Worm (Caenorhabditis elegans) whole organism, L2 larva: ENCODE data around the gene gta-1.
A peak's percentile ranks its signal among the peaks of the same experiment; 100 is the strongest.

Source experiments
- R02D3.7 ChIP-seq: fragments of 150-350 bp; optimal IDR thresholded peaks from 2 replicates; lab custom pipeline; 2014; ENCODE audit warnings: missing biosample characterization, missing genetic modification characterization
- Y55F3AM.14 ChIP-seq: fragments of 200-800 bp; sonication (Bioruptor generic); optimal IDR thresholded peaks from 2 replicates; lab custom pipeline; 2018; ENCODE audit warnings: mild to moderate bottlenecking, missing genetic modification characterization, missing compliant biosample characterization
- aly-2 ChIP-seq: fragments of 150-350 bp; optimal IDR thresholded peaks from 2 replicates; lab custom pipeline; 2014; ENCODE audit warnings: missing biosample characterization, missing genetic modification characterization
- ama-1 ChIP-seq: fragments of 150-350 bp; optimal IDR thresholded peaks from 2 replicates; lab custom pipeline; 2018; ENCODE audit warnings: inconsistent platforms
- blmp-1 ChIP-seq: sonication (generic microtip); optimal IDR thresholded peaks from 2 replicates; lab custom pipeline; 2017; ENCODE audit warnings: missing genetic modification characterization, mild to moderate bottlenecking, missing compliant biosample characterization, antibody characterized with exemption, moderate library complexity; ENCODE audit not compliant: insufficient read depth
- ceh-82 ChIP-seq: fragments of 150-350 bp; optimal IDR thresholded peaks from 2 replicates; lab custom pipeline; 2014; ENCODE audit warnings: missing biosample characterization, missing genetic modification characterization
- crh-2 ChIP-seq: sonication (generic microtip); optimal IDR thresholded peaks from 2 replicates; lab custom pipeline; 2017; ENCODE audit warnings: missing biosample characterization, missing genetic modification characterization
- dmd-4 ChIP-seq: sonication (generic microtip); optimal IDR thresholded peaks from 2 replicates; lab custom pipeline; 2017; ENCODE audit warnings: missing biosample characterization, missing genetic modification characterization
- egl-27 ChIP-seq: sonication (generic microtip); optimal IDR thresholded peaks from 3 replicates; lab custom pipeline; 2017; ENCODE audit warnings: missing biosample characterization, missing genetic modification reagents, missing genetic modification characterization
- elt-1 ChIP-seq: fragments of 150-350 bp; optimal IDR thresholded peaks from 2 replicates; lab custom pipeline; 2014; ENCODE audit warnings: missing biosample characterization, missing genetic modification characterization
- elt-3 ChIP-seq: sonication (generic microtip); optimal IDR thresholded peaks from 2 replicates; lab custom pipeline; 2017; ENCODE audit warnings: missing biosample characterization, missing genetic modification characterization
- gmeb-1 ChIP-seq: fragments of 150-350 bp; optimal IDR thresholded peaks from 2 replicates; lab custom pipeline; 2014; ENCODE audit warnings: missing biosample characterization, missing genetic modification characterization
- lin-39 ChIP-seq: fragments of 150-350 bp; optimal IDR thresholded peaks from 2 replicates; lab custom pipeline; 2014; ENCODE audit warnings: missing biosample characterization, missing genetic modification reagents, missing genetic modification characterization
- lsy-2 ChIP-seq, 2 experiments: fragments of 150-350 bp in 1 of 2; sonication (generic microtip) in 1 of 2; optimal IDR thresholded peaks; 2 replicates each; lab custom pipeline; 2014 to 2017; ENCODE audit warnings: missing biosample characterization in 2 of 2, missing genetic modification characterization in 2 of 2
- mab-5 ChIP-seq: fragments of 150-350 bp; optimal IDR thresholded peaks from 2 replicates; lab custom pipeline; 2014; ENCODE audit warnings: missing biosample characterization, missing genetic modification characterization
- mdl-1 ChIP-seq, 2 experiments: fragments of 150-350 bp in 1 of 2; sonication (generic microtip) in 1 of 2; optimal IDR thresholded peaks; 2 replicates each; lab custom pipeline; 2017; ENCODE audit warnings: missing biosample characterization in 2 of 2, missing genetic modification characterization in 2 of 2
- nhr-11 ChIP-seq: fragments of 150-350 bp; optimal IDR thresholded peaks from 2 replicates; lab custom pipeline; 2014; ENCODE audit warnings: missing biosample characterization, missing genetic modification characterization
- nhr-12 ChIP-seq: fragments of 150-350 bp; optimal IDR thresholded peaks from 2 replicates; lab custom pipeline; 2014; ENCODE audit warnings: missing biosample characterization, missing genetic modification characterization
- nhr-21 ChIP-seq: fragments of 150-350 bp; optimal IDR thresholded peaks from 2 replicates; lab custom pipeline; 2014; ENCODE audit warnings: missing biosample characterization, missing genetic modification characterization
- nhr-23 ChIP-seq: fragments of 150-350 bp; optimal IDR thresholded peaks from 2 replicates; lab custom pipeline; 2014; ENCODE audit warnings: missing biosample characterization, missing genetic modification reagents, missing genetic modification characterization
- nhr-237 ChIP-seq: fragments of 150-350 bp; optimal IDR thresholded peaks from 2 replicates; lab custom pipeline; 2014; ENCODE audit warnings: missing biosample characterization, missing genetic modification characterization
- nhr-25 ChIP-seq: fragments of 150-350 bp; sonication (generic microtip); optimal IDR thresholded peaks from 3 replicates; lab custom pipeline; 2014; ENCODE audit warnings: missing biosample characterization, missing genetic modification characterization
- nhr-6 ChIP-seq: fragments of 150-350 bp; optimal IDR thresholded peaks from 2 replicates; lab custom pipeline; 2014; ENCODE audit warnings: missing biosample characterization, missing genetic modification characterization
- peb-1 ChIP-seq: fragments of 150-350 bp; optimal IDR thresholded peaks from 2 replicates; lab custom pipeline; 2014; ENCODE audit warnings: missing biosample characterization, missing genetic modification characterization
- skn-1 ChIP-seq: sonication (generic microtip); optimal IDR thresholded peaks from 2 replicates; lab custom pipeline; 2017; ENCODE audit warnings: missing biosample characterization, missing genetic modification characterization
- sma-3 ChIP-seq: sonication (generic microtip); optimal IDR thresholded peaks from 2 replicates; lab custom pipeline; 2016; ENCODE audit warnings: missing genetic modification reagents, missing genetic modification characterization, missing compliant biosample characterization
- sma-9 ChIP-seq, 2 experiments: fragments of 150-350 bp in 1 of 2; sonication (generic microtip) in 1 of 2; optimal IDR thresholded peaks; 2 replicates each; lab custom pipeline; 2014 to 2016; ENCODE audit warnings: missing genetic modification characterization in 2 of 2, mild to moderate bottlenecking in 1 of 2, missing biosample characterization in 1 of 2, missing compliant biosample characterization in 1 of 2, missing genetic modification reagents in 1 of 2, moderate library complexity in 1 of 2
- unc-39 ChIP-seq: fragments of 150-350 bp; optimal IDR thresholded peaks from 2 replicates; lab custom pipeline; 2014; ENCODE audit warnings: missing biosample characterization, missing genetic modification characterization
- unc-55 ChIP-seq: fragments of 150-350 bp; sonication (generic microtip); optimal IDR thresholded peaks from 3 replicates; lab custom pipeline; 2014; ENCODE audit warnings: missing biosample characterization, missing genetic modification reagents, missing genetic modification characterization
- unc-62 ChIP-seq: fragments of 150-350 bp; optimal IDR thresholded peaks from 2 replicates; lab custom pipeline; 2014; ENCODE audit warnings: missing biosample characterization, missing genetic modification reagents, missing genetic modification characterization

gta-1 gene

DNA sequence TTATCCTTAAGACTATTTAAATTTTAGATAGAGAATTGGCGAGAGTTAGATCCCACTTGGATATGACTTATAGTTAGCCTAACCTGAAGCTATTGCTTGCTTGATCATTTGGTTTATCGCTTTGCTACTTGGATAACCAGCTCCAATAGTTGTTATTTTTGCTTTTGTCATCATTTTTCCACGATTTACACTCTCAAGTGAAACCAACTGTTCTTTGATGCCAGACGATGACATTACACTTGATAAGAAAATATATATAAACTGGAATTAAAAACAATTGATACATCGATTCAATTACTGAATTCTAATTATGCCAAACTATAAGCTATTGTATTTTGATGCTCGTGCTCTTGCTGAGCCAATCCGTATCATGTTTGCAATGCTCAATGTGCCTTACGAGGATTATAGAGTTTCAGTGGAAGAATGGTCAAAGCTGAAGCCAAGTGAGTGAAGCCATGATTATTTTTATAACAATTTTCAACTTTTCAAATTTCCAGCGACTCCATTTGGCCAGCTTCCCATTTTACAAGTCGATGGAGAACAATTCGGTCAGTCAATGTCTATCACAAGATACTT is 38.4 kb upstream of the gta-1 start, which contains the start of the genes gst-2, gst-4 and dhs-12:
gst-2 (minus strand) TSS at position 132 of the 576 bp plus-strand sequence.
gst-4 (plus strand) TSS at position 296 of the 576 bp plus-strand sequence.
dhs-12 (plus strand) TSS at position 526 of the 576 bp plus-strand sequence.
- TF ChIP-seq R02D3.7 (tag; lab: Kevin White, UChicago), result no peak
- no peak for TF ChIP-seq nhr-237 (tag; lab: Kevin White, UChicago)
- TF ChIP-seq elt-1 (tag; lab: Kevin White, UChicago), result no peak
- TF ChIP-seq sma-3 (GFP tag; lab: Kevin White, UChicago), result no peak
- TF ChIP-seq skn-1 (tag; lab: Kevin White, UChicago), result peak; percentile 93

DNA sequence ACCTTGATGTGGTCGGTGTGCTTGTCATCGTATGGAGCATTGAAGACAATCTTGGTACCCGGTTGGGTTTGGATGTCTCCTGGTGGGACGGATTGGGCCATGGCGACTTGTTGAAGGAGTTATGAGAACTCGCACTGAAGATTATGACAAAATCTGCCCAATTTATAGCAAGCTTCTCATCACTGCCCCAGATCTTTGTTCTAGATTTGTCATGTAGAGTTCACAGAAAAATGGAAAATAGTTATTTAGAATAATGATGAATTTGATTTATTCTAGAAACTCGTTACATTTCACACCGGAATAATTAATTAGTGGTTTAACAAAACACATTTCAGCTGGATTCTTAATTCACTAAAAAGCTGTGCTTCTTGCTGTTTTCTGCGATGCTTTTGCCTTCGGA is 36.8 kb upstream of the gta-1 start, which contains the start of gene msp-38:
msp-38 (minus strand) TSS at position 101 of the 400 bp plus-strand sequence.
- no peak for TF ChIP-seq lsy-2 (tag; optimal IDR thresholded peaks at IDR 0.05; lab: Kevin White, UChicago)
- TF ChIP-seq ceh-82 (tag; lab: Kevin White, UChicago), result no peak
- TF ChIP-seq peb-1 (tag; lab: Kevin White, UChicago), result no peak
- no peak for TF ChIP-seq nhr-11 (tag; lab: Kevin White, UChicago)
- TF ChIP-seq egl-27, result no peak
- no peak for TF ChIP-seq blmp-1 (tag; lab: Kevin White, UChicago)
- no peak for TF ChIP-seq nhr-12
- no peak for TF ChIP-seq Y55F3AM.14 (GFP tag; lab: Kevin White, UChicago)
- TF ChIP-seq gmeb-1 (tag; lab: Kevin White, UChicago), result no peak
- no peak for TF ChIP-seq nhr-23 (tag; lab: Kevin White, UChicago)
- TF ChIP-seq sma-9 (GFP tag; optimal IDR thresholded peaks at IDR 0.05; lab: Kevin White, UChicago), result no peak
- no peak for TF ChIP-seq sma-9 (tag; optimal IDR thresholded peaks at IDR 0.05; lab: Kevin White, UChicago)
- TF ChIP-seq nhr-6, result no peak
- no peak for TF ChIP-seq mdl-1 (tag; optimal IDR thresholded peaks at IDR 0.05; lab: Kevin White, UChicago)
- no peak for TF ChIP-seq unc-55
- TF ChIP-seq, all 48 proteins: peak for 0

DNA sequence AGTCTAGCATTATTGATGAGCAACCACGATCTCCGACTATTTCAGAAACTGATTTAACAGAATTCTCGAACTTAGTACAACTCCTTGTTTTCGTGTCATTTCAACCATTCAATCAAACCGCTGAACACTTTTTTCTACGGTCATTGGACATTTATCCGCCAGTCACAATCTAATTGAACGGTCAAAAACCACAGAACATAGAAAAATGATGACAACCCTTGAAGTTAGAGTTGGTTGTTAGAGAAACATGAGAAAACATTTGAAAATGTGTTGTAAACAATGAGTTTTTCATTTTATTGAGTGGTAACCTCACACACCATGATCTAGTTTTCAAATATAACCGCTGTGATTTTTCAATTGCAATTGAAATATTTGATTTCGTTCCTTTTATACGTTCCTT is 36.0 kb upstream of the gta-1 start:
- TF ChIP-seq skn-1 (tag; lab: Kevin White, UChicago) (peak; percentile 78), crh-2 (tag; lab: Kevin White, UChicago) (no peak)
- TF ChIP-seq, all 48 proteins: peak for 1

DNA sequence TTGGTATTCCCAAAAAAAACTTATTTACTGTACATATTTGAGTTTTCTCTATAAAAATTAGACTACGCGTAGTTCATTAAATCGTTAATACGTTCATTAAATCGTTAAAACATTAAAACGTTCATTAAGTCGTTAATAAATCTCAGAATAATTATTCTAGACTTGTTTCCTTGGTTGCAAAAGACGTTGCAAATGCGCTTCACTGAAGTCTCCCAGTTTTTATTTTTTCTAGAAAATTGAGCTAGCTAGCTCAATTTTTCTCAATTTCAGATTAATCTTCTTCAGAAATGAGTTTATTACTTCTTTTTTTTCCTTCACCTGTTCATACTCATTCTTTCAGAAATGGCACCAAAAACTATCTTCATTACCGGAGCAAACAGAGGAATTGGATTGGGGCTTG is 35.6 kb upstream of the gta-1 start:
- no peak for TF ChIP-seq ama-1 (lab: Kevin White, UChicago)
- TF ChIP-seq nhr-6, result no peak
- TF ChIP-seq peb-1 (tag; lab: Kevin White, UChicago), result no peak
- TF ChIP-seq lin-39 (tag; lab: Kevin White, UChicago), result no peak
- no peak for TF ChIP-seq Y55F3AM.14 (GFP tag; lab: Kevin White, UChicago)
- no peak for TF ChIP-seq elt-1 (tag; lab: Kevin White, UChicago)
- TF ChIP-seq elt-3 (tag; lab: Kevin White, UChicago), result no peak
- no peak for TF ChIP-seq unc-62
- no peak for TF ChIP-seq unc-55
- TF ChIP-seq dmd-4 (tag; lab: Kevin White, UChicago), result no peak
- no peak for TF ChIP-seq lsy-2 (tag; optimal IDR thresholded peaks at IDR 0.05; lab: Kevin White, UChicago)
- TF ChIP-seq R02D3.7 (tag; lab: Kevin White, UChicago), result no peak
- TF ChIP-seq unc-39 (tag; lab: Kevin White, UChicago), result no peak

DNA sequence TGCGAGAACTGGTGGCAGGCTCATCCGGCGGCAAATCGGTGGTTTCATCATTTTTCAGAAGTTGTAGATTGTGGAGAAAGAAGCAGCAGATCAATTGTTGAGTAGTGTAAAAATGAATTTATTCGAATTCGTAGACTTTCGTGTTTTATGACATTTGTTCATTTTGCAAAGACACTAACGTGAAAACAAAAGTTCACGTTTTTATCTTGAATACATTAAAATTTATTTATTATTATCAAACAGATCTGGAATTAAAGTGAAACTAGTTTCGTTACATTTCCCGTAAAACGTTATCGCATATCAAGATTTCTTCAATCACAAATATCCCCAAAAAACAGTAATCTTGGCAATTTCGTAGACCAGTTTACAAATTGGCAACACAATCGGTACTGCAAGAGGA is 33.6 kb upstream of the gta-1 start, which contains the start of gene T14G10.8:
T14G10.8 (minus strand) TSS at position 101 of the 400 bp plus-strand sequence.
- no peak for TF ChIP-seq mab-5 (tag; lab: Kevin White, UChicago)
- no peak for TF ChIP-seq lsy-2 (tag; optimal IDR thresholded peaks at IDR 0.05; lab: Kevin White, UChicago)
- TF ChIP-seq unc-39 (tag; lab: Kevin White, UChicago), result no peak
- no peak for TF ChIP-seq aly-2 (tag; lab: Kevin White, UChicago)
- no peak for TF ChIP-seq ceh-82 (tag; lab: Kevin White, UChicago)
- TF ChIP-seq nhr-21 (tag; lab: Kevin White, UChicago), result no peak
- no peak for TF ChIP-seq egl-27
- no peak for TF ChIP-seq elt-1 (tag; lab: Kevin White, UChicago)
- TF ChIP-seq nhr-25 (tag; lab: Kevin White, UChicago), result no peak
- TF ChIP-seq, all 48 proteins: peak for 0
